Worm (Caenorhabditis elegans) whole organism, L1 larva: ENCODE results near the gene Y43B11AR.1.

Experiments used
- C34B4.2 ChIP-seq: sonication (generic microtip); optimal IDR thresholded peaks from 2 replicates; lab custom pipeline; 2017; ENCODE audit warnings: mild to moderate bottlenecking, missing genetic modification characterization, missing compliant biosample characterization
- Y116A8C.19 ChIP-seq: sonication (generic microtip); optimal IDR thresholded peaks from 2 replicates; lab custom pipeline; 2016; ENCODE audit warnings: missing compliant biosample characterization, missing genetic modification characterization, borderline replicate concordance
- aha-1 ChIP-seq: fragments of 150-350 bp; optimal IDR thresholded peaks from 2 replicates; lab custom pipeline; 2014; ENCODE audit warnings: missing biosample characterization, missing genetic modification characterization
- alr-1 ChIP-seq: fragments of 200-800 bp; sonication (Bioruptor generic); optimal IDR thresholded peaks from 2 replicates; lab custom pipeline; 2018; ENCODE audit warnings: borderline replicate concordance, mild to moderate bottlenecking, missing genetic modification characterization, missing compliant biosample characterization
- aly-2 ChIP-seq: fragments of 150-350 bp; optimal IDR thresholded peaks from 2 replicates; lab custom pipeline; 2014; ENCODE audit warnings: missing biosample characterization, missing genetic modification characterization
- blmp-1 ChIP-seq: fragments of 150-350 bp; optimal IDR thresholded peaks from 2 replicates; lab custom pipeline; 2014; ENCODE audit warnings: missing biosample characterization, missing genetic modification characterization
- ceh-63 ChIP-seq: fragments of 200-800 bp; sonication (Bioruptor generic); optimal IDR thresholded peaks from 2 replicates; lab custom pipeline; 2018; ENCODE audit warnings: mild to moderate bottlenecking, missing genetic modification characterization, missing compliant biosample characterization
- ceh-8 ChIP-seq: fragments of 200-800 bp; sonication (Bioruptor generic); optimal IDR thresholded peaks from 2 replicates; lab custom pipeline; 2018; ENCODE audit warnings: mild to moderate bottlenecking, missing genetic modification characterization, moderate library complexity, missing compliant biosample characterization
- ceh-82 ChIP-seq, 3 experiments: fragments of 150-350 bp in 1 of 3; sonication (generic microtip) in 2 of 3; optimal IDR thresholded peaks; 2 replicates each; lab custom pipeline; 2014 to 2017; ENCODE audit warnings: missing biosample characterization in 3 of 3, missing genetic modification characterization in 3 of 3
- ceh-90 ChIP-seq: sonication (generic microtip); optimal IDR thresholded peaks from 2 replicates; lab custom pipeline; 2016; ENCODE audit warnings: missing genetic modification characterization, missing compliant biosample characterization
- ces-1 ChIP-seq: fragments of 150-350 bp; optimal IDR thresholded peaks from 2 replicates; lab custom pipeline; 2014; ENCODE audit warnings: missing biosample characterization, missing genetic modification reagents, missing genetic modification characterization
- efl-3 ChIP-seq: fragments of 200-800 bp; sonication (Bioruptor generic); optimal IDR thresholded peaks from 2 replicates; lab custom pipeline; 2018; ENCODE audit warnings: mild to moderate bottlenecking, missing genetic modification characterization, missing compliant biosample characterization
- egl-27 ChIP-seq, 2 experiments: fragments of 150-350 bp in 1 of 2; sonication (generic microtip); optimal IDR thresholded peaks; 3 replicates each; lab custom pipeline; 2017 to 2018; ENCODE audit warnings: missing biosample characterization in 2 of 2, missing genetic modification characterization in 2 of 2, missing genetic modification reagents in 2 of 2
- elt-3 ChIP-seq, 6 experiments: fragments of 150-350 bp in 1 of 6; sonication (generic microtip); optimal IDR thresholded peaks; 2 replicates each; lab custom pipeline; 2017 to 2018; ENCODE audit warnings: missing biosample characterization in 6 of 6, missing genetic modification characterization in 6 of 6, inconsistent platforms in 1 of 6
- ets-5 ChIP-seq: fragments of 200-800 bp; sonication (Bioruptor generic); IDR thresholded peaks from 2 replicates; pipeline ENCODE4 v1.3.6; 2022; ENCODE audit warnings: missing genetic modification characterization, missing compliant biosample characterization
- fkh-4 ChIP-seq: sonication (generic microtip); optimal IDR thresholded peaks from 2 replicates; lab custom pipeline; 2016; ENCODE audit warnings: missing compliant biosample characterization, missing genetic modification characterization, borderline replicate concordance
- fkh-8 ChIP-seq: sonication (generic microtip); optimal IDR thresholded peaks from 2 replicates; lab custom pipeline; 2016; ENCODE audit warnings: mild to moderate bottlenecking, missing genetic modification characterization, missing compliant biosample characterization
- fos-1 ChIP-seq: fragments of 150-350 bp; optimal IDR thresholded peaks from 2 replicates; lab custom pipeline; 2014; ENCODE audit warnings: missing biosample characterization, missing genetic modification characterization
- hpl-2 ChIP-seq: fragments of 150-350 bp; optimal IDR thresholded peaks from 2 replicates; lab custom pipeline; 2014; ENCODE audit warnings: missing biosample characterization, missing genetic modification reagents, missing genetic modification characterization
- irx-1 ChIP-seq: sonication (generic microtip); optimal IDR thresholded peaks from 2 replicates; lab custom pipeline; 2016; ENCODE audit warnings: missing genetic modification characterization, missing compliant biosample characterization
- isw-1 ChIP-seq: fragments of 200-800 bp; sonication (Bioruptor generic); IDR thresholded peaks from 2 replicates; pipeline ENCODE4 v1.3.6; 2022; ENCODE audit warnings: missing genetic modification characterization, missing compliant biosample characterization
- jun-1 ChIP-seq: fragments of 150-350 bp; optimal IDR thresholded peaks from 2 replicates; lab custom pipeline; 2014; ENCODE audit warnings: missing biosample characterization, missing genetic modification reagents, missing genetic modification characterization
- lin-13 ChIP-seq: fragments of 150-350 bp; optimal IDR thresholded peaks from 2 replicates; lab custom pipeline; 2014; ENCODE audit warnings: missing biosample characterization, missing genetic modification reagents, missing genetic modification characterization
- lin-15B ChIP-seq: fragments of 150-350 bp; sonication (generic microtip); optimal IDR thresholded peaks from 3 replicates; lab custom pipeline; 2014; ENCODE audit warnings: missing biosample characterization, missing genetic modification characterization
- lin-35 ChIP-seq, 2 experiments: fragments of 150-350 bp; optimal IDR thresholded peaks; 2 replicates each; lab custom pipeline; 2014; ENCODE audit warnings: missing biosample characterization in 2 of 2, missing genetic modification characterization in 2 of 2, missing genetic modification reagents in 2 of 2
- lir-3 ChIP-seq: sonication (generic microtip); optimal IDR thresholded peaks from 2 replicates; lab custom pipeline; 2016; ENCODE audit warnings: mild to moderate bottlenecking, missing genetic modification characterization, moderate library complexity, missing compliant biosample characterization; ENCODE audit not compliant: poor library complexity
- mdl-1 ChIP-seq, 2 experiments: fragments of 150-350 bp; optimal IDR thresholded peaks; 2 replicates each; lab custom pipeline; 2014 to 2017; ENCODE audit warnings: missing biosample characterization in 2 of 2, missing genetic modification characterization in 2 of 2, inconsistent platforms in 1 of 2
- mep-1 ChIP-seq: fragments of 150-350 bp; optimal IDR thresholded peaks from 2 replicates; lab custom pipeline; 2014; ENCODE audit warnings: missing biosample characterization, missing genetic modification characterization
- nhr-47 ChIP-seq: sonication (generic microtip); optimal IDR thresholded peaks from 2 replicates; lab custom pipeline; 2016; ENCODE audit warnings: mild to moderate bottlenecking, missing genetic modification characterization, moderate library complexity, missing compliant biosample characterization
- nhr-71 ChIP-seq: sonication (generic microtip); optimal IDR thresholded peaks from 2 replicates; lab custom pipeline; 2016; ENCODE audit warnings: mild to moderate bottlenecking, missing genetic modification characterization, moderate library complexity, missing compliant biosample characterization
- nhr-77 ChIP-seq: fragments of 150-350 bp; optimal IDR thresholded peaks from 2 replicates; lab custom pipeline; 2014; ENCODE audit warnings: missing biosample characterization, missing genetic modification characterization
- nhr-90 ChIP-seq: sonication (generic microtip); optimal IDR thresholded peaks from 2 replicates; lab custom pipeline; 2016; ENCODE audit warnings: mild to moderate bottlenecking, missing genetic modification characterization, missing compliant biosample characterization; ENCODE audit not compliant: poor library complexity
- pag-3 ChIP-seq: sonication (generic microtip); optimal IDR thresholded peaks from 2 replicates; lab custom pipeline; 2017; ENCODE audit warnings: missing genetic modification characterization, mild to moderate bottlenecking, missing compliant biosample characterization, antibody characterized with exemption, borderline replicate concordance; ENCODE audit not compliant: insufficient read depth
- sox-4 ChIP-seq: sonication (generic microtip); optimal IDR thresholded peaks from 2 replicates; lab custom pipeline; 2016; ENCODE audit warnings: missing genetic modification characterization, missing compliant biosample characterization
- sptf-1 ChIP-seq: fragments of 150-350 bp; optimal IDR thresholded peaks from 2 replicates; lab custom pipeline; 2014; ENCODE audit warnings: missing biosample characterization, missing genetic modification characterization
- sup-37 ChIP-seq: fragments of 200-800 bp; sonication (Bioruptor generic); optimal IDR thresholded peaks from 2 replicates; lab custom pipeline; 2018; ENCODE audit warnings: mild to moderate bottlenecking, missing genetic modification characterization, missing compliant biosample characterization
- tbx-2 ChIP-seq: sonication (generic microtip); optimal IDR thresholded peaks from 2 replicates; lab custom pipeline; 2016; ENCODE audit warnings: missing genetic modification characterization, missing compliant biosample characterization
- tlp-1 ChIP-seq: fragments of 150-350 bp; optimal IDR thresholded peaks from 2 replicates; lab custom pipeline; 2014; ENCODE audit warnings: missing biosample characterization, missing genetic modification characterization
- unc-130 ChIP-seq: fragments of 150-350 bp; optimal IDR thresholded peaks from 2 replicates; lab custom pipeline; 2017; ENCODE audit warnings: missing biosample characterization, missing genetic modification characterization, inconsistent platforms
- unc-62 ChIP-seq: fragments of 150-350 bp; optimal IDR thresholded peaks from 2 replicates; lab custom pipeline; 2014; ENCODE audit warnings: missing biosample characterization, missing genetic modification reagents, missing genetic modification characterization
- unc-86 ChIP-seq: sonication (generic microtip); optimal IDR thresholded peaks from 2 replicates; lab custom pipeline; 2016; ENCODE audit warnings: missing genetic modification characterization, missing compliant biosample characterization
- vab-15 ChIP-seq: sonication (generic microtip); optimal IDR thresholded peaks from 2 replicates; lab custom pipeline; 2017; ENCODE audit warnings: missing genotype, mild to moderate bottlenecking, missing genetic modification characterization, missing compliant biosample characterization
- ztf-11 ChIP-seq, 2 experiments: sonication (generic microtip); optimal IDR thresholded peaks; 2 replicates each; lab custom pipeline; 2016 to 2017; ENCODE audit warnings: missing genetic modification characterization in 2 of 2, missing biosample characterization in 1 of 2, missing compliant biosample characterization in 1 of 2
- ztf-4 ChIP-seq: fragments of 150-350 bp; optimal IDR thresholded peaks from 2 replicates; lab custom pipeline; 2014; ENCODE audit warnings: missing biosample characterization, missing genetic modification characterization

Gene Y43B11AR.1

ce11 chrIV:7039476-7040261, 41.6 kb upstream of the Y43B11AR.1 start, which contains the start of the genes cogc-2 and klp-18 (continued):
- TF ChIP-seq C34B4.2 (no peak), irx-1 (tag; lab: Kevin White, UChicago) (peak; percentile 71), ceh-8 (GFP tag; lab: Kevin White, UChicago) (peak; percentile 45), nhr-77 (tag; lab: Kevin White, UChicago) (peak; percentile 68), ceh-63 (no peak)

ce11 chrIV:7043430-7043829, 37.9 kb upstream of the Y43B11AR.1 start:
- TF ChIP-seq nhr-90 (no peak), ces-1 (GFP tag; lab: Kevin White, UChicago) (no peak), alr-1 (tag; lab: Kevin White, UChicago) (no peak)

ce11 chrIV:7044552-7045139, 36.7 kb upstream of the Y43B11AR.1 start, which contains the start of gene tin-9.1:
Gene tin-9.1, minus strand, starts transcription at chrIV:7044602.
- TF ChIP-seq irx-1 (tag; lab: Kevin White, UChicago): peak; percentile 68
- TF ChIP-seq fos-1 (tag; lab: Kevin White, UChicago): peak; percentile 68
- TF ChIP-seq ceh-63: no peak
- peak; percentile 69 for TF ChIP-seq fkh-8
- no peak for TF ChIP-seq alr-1 (tag; lab: Kevin White, UChicago)
- TF ChIP-seq lin-13 (GFP tag; lab: Kevin White, UChicago): peak; percentile 85
- TF ChIP-seq hpl-2 (GFP tag; lab: Kevin White, UChicago): no peak
- TF ChIP-seq isw-1: peak; percentile 70
- no peak for TF ChIP-seq sptf-1 (tag; lab: Kevin White, UChicago)
- TF ChIP-seq nhr-71 (tag; lab: Kevin White, UChicago): peak; percentile 92
- TF ChIP-seq tlp-1 (tag; lab: Kevin White, UChicago): no peak
- TF ChIP-seq ztf-4 (tag; lab: Kevin White, UChicago): peak; percentile 81
- no peak for TF ChIP-seq efl-3 (GFP tag; lab: Kevin White, UChicago)
- peak; percentile 60 for TF ChIP-seq aly-2 (tag; lab: Kevin White, UChicago)
- TF ChIP-seq jun-1 (tag; lab: Kevin White, UChicago): peak; percentile 72
- TF ChIP-seq vab-15 (tag; lab: Kevin White, UChicago): no peak
- TF ChIP-seq ets-5 (GFP tag; lab: Robert Waterston, UW): no peak
- TF ChIP-seq lin-15B: peak; percentile 58
- no peak for TF ChIP-seq egl-27 (tag; optimal IDR thresholded peaks at IDR 0.05; lab: Kevin White, UChicago)
- TF ChIP-seq sup-37 (GFP tag; lab: Kevin White, UChicago): no peak
- TF ChIP-seq tbx-2 (tag; lab: Kevin White, UChicago): peak; percentile 84
- TF ChIP-seq unc-62 (GFP tag; lab: Kevin White, UChicago): no peak
- TF ChIP-seq sox-4 (tag; lab: Kevin White, UChicago): peak; percentile 32
- peak; percentile 76 for TF ChIP-seq unc-86 (tag; lab: Kevin White, UChicago)
- TF ChIP-seq blmp-1: peak; percentile 76
- peak; percentile 84 for TF ChIP-seq lin-35 (GFP tag; optimal IDR thresholded peaks at IDR 0.05; lab: Kevin White, UChicago)
- TF ChIP-seq Y116A8C.19 (tag; lab: Kevin White, UChicago): no peak
- peak; percentile 28 for TF ChIP-seq fkh-4
- TF ChIP-seq aha-1 (tag; lab: Kevin White, UChicago): no peak
- peak; percentile 39 for TF ChIP-seq lir-3
- TF ChIP-seq ceh-90: no peak
- peak; percentile 86 for TF ChIP-seq nhr-47
- peak in 1 of 2 experiments; percentile 72 for TF ChIP-seq mdl-1 (tag; optimal IDR thresholded peaks at IDR 0.05; lab: Kevin White, UChicago)
- TF ChIP-seq pag-3 (tag; lab: Kevin White, UChicago): no peak
- peak in 2 of 6 experiments; percentile 53 to 75 for TF ChIP-seq elt-3 (tag; optimal IDR thresholded peaks at IDR 0.05; lab: Kevin White, UChicago)
- TF ChIP-seq ces-1 (GFP tag; lab: Kevin White, UChicago): no peak
- TF ChIP-seq ztf-11 (tag; optimal IDR thresholded peaks at IDR 0.05; lab: Kevin White, UChicago): peak in 1 of 2 experiments; percentile 69
- no peak for TF ChIP-seq ceh-8 (GFP tag; lab: Kevin White, UChicago)
- peak; percentile 95 for TF ChIP-seq mep-1 (tag; lab: Kevin White, UChicago)
- TF ChIP-seq unc-130: peak; percentile 67
- peak; percentile 74 for TF ChIP-seq nhr-90
- TF ChIP-seq ceh-82 (tag; optimal IDR thresholded peaks at IDR 0.05; lab: Kevin White, UChicago): peak; percentile 75 to 87 (median 77)
